Worm (Caenorhabditis elegans) whole organism, L1 larva: ENCODE data around the gene Y49E10.10.
"Not testable (repeated sequence)": the region's sequence is repeated elsewhere in the genome, so short reads cannot be mapped to it uniquely, and the experiment has no call there.

Source experiments
- C04F5.9 ChIP-seq: sonication (generic microtip); optimal IDR thresholded peaks from 2 replicates; lab custom pipeline; 2016; ENCODE audit warnings: missing genetic modification characterization, missing compliant biosample characterization
- F16B12.6 ChIP-seq: fragments of 150-350 bp; optimal IDR thresholded peaks from 2 replicates; lab custom pipeline; 2014; ENCODE audit warnings: missing biosample characterization, missing genetic modification characterization
- ama-1 ChIP-seq: fragments of 150-350 bp; optimal IDR thresholded peaks from 2 replicates; lab custom pipeline; 2014
- blmp-1 ChIP-seq: fragments of 150-350 bp; optimal IDR thresholded peaks from 2 replicates; lab custom pipeline; 2014; ENCODE audit warnings: missing biosample characterization, missing genetic modification characterization
- ceh-82 ChIP-seq, 3 experiments: fragments of 150-350 bp in 1 of 3; sonication (generic microtip) in 2 of 3; optimal IDR thresholded peaks; 2 replicates each; lab custom pipeline; 2014 to 2017; ENCODE audit warnings: missing biosample characterization in 3 of 3, missing genetic modification characterization in 3 of 3
- ces-1 ChIP-seq: fragments of 150-350 bp; optimal IDR thresholded peaks from 2 replicates; lab custom pipeline; 2014; ENCODE audit warnings: missing biosample characterization, missing genetic modification reagents, missing genetic modification characterization
- dpl-1 ChIP-seq, 3 experiments: fragments of 150-350 bp in 2 of 3; sonication (generic microtip) in 1 of 3; optimal IDR thresholded peaks; 2 replicates each; lab custom pipeline; 2014 to 2017; ENCODE audit warnings: missing biosample characterization in 3 of 3, missing genetic modification characterization in 3 of 3, missing genetic modification reagents in 3 of 3
- dsc-1 ChIP-seq: sonication (generic microtip); optimal IDR thresholded peaks from 2 replicates; lab custom pipeline; 2016; ENCODE audit warnings: mild to moderate bottlenecking, missing genetic modification characterization, missing compliant biosample characterization
- efl-1 ChIP-seq, 4 experiments: fragments of 150-350 bp; optimal IDR thresholded peaks in 3 of 4; peaks in 1 of 4; 1 replicate in 1 of 4; 2 replicates in 3 of 4; lab custom pipeline; 2014; ENCODE audit warnings: missing biosample characterization in 2 of 4, missing genetic modification characterization in 2 of 4, missing genetic modification reagents in 2 of 4
- fkh-4 ChIP-seq: sonication (generic microtip); optimal IDR thresholded peaks from 2 replicates; lab custom pipeline; 2016; ENCODE audit warnings: missing compliant biosample characterization, missing genetic modification characterization, borderline replicate concordance
- fos-1 ChIP-seq: fragments of 150-350 bp; optimal IDR thresholded peaks from 2 replicates; lab custom pipeline; 2014; ENCODE audit warnings: missing biosample characterization, missing genetic modification characterization
- hlh-17 ChIP-seq: fragments of 200-800 bp; sonication (Bioruptor generic); optimal IDR thresholded peaks from 2 replicates; lab custom pipeline; 2018; ENCODE audit warnings: missing genetic modification characterization, mild to moderate bottlenecking, missing compliant biosample characterization, moderate library complexity, borderline replicate concordance
- lin-14 ChIP-seq: fragments of 200-800 bp; sonication (Bioruptor generic); optimal IDR thresholded peaks from 2 replicates; lab custom pipeline; 2018; ENCODE audit warnings: mild to moderate bottlenecking, missing genetic modification characterization, moderate library complexity, missing compliant biosample characterization
- lin-35 ChIP-seq, 2 experiments: fragments of 150-350 bp; optimal IDR thresholded peaks; 2 replicates each; lab custom pipeline; 2014; ENCODE audit warnings: missing biosample characterization in 2 of 2, missing genetic modification characterization in 2 of 2, missing genetic modification reagents in 2 of 2
- lsy-2 ChIP-seq, 2 experiments: fragments of 150-350 bp; optimal IDR thresholded peaks; 2 replicates each; lab custom pipeline; 2014; ENCODE audit warnings: missing biosample characterization in 2 of 2, missing genetic modification characterization in 2 of 2
- mdl-1 ChIP-seq, 2 experiments: fragments of 150-350 bp; optimal IDR thresholded peaks; 2 replicates each; lab custom pipeline; 2014 to 2017; ENCODE audit warnings: missing biosample characterization in 2 of 2, missing genetic modification characterization in 2 of 2, inconsistent platforms in 1 of 2
- nhr-20 ChIP-seq: sonication (generic microtip); optimal IDR thresholded peaks from 2 replicates; lab custom pipeline; 2016; ENCODE audit warnings: mild to moderate bottlenecking, missing genetic modification characterization, missing compliant biosample characterization
- nhr-237 ChIP-seq: fragments of 150-350 bp; optimal IDR thresholded peaks from 2 replicates; lab custom pipeline; 2014; ENCODE audit warnings: missing biosample characterization, missing genetic modification characterization
- nhr-47 ChIP-seq: sonication (generic microtip); optimal IDR thresholded peaks from 2 replicates; lab custom pipeline; 2016; ENCODE audit warnings: mild to moderate bottlenecking, missing genetic modification characterization, moderate library complexity, missing compliant biosample characterization
- nhr-71 ChIP-seq: sonication (generic microtip); optimal IDR thresholded peaks from 2 replicates; lab custom pipeline; 2016; ENCODE audit warnings: mild to moderate bottlenecking, missing genetic modification characterization, moderate library complexity, missing compliant biosample characterization
- nhr-77 ChIP-seq: fragments of 150-350 bp; optimal IDR thresholded peaks from 2 replicates; lab custom pipeline; 2014; ENCODE audit warnings: missing biosample characterization, missing genetic modification characterization
- nhr-84 ChIP-seq: sonication (generic microtip); optimal IDR thresholded peaks from 2 replicates; lab custom pipeline; 2017; ENCODE audit warnings: missing biosample characterization, missing genetic modification characterization
- rnt-1 ChIP-seq: sonication (generic microtip); optimal IDR thresholded peaks from 2 replicates; lab custom pipeline; 2016; ENCODE audit warnings: mild to moderate bottlenecking, missing genetic modification characterization, moderate library complexity, missing compliant biosample characterization
- skn-1 ChIP-seq: fragments of 150-350 bp; optimal IDR thresholded peaks from 2 replicates; lab custom pipeline; 2014; ENCODE audit warnings: missing biosample characterization, missing genetic modification characterization
- snu-23 ChIP-seq: sonication (generic microtip); optimal IDR thresholded peaks from 2 replicates; lab custom pipeline; 2016; ENCODE audit warnings: missing genetic modification characterization, missing compliant biosample characterization
- sptf-1 ChIP-seq: fragments of 150-350 bp; optimal IDR thresholded peaks from 2 replicates; lab custom pipeline; 2014; ENCODE audit warnings: missing biosample characterization, missing genetic modification characterization
- sup-37 ChIP-seq: fragments of 200-800 bp; sonication (Bioruptor generic); optimal IDR thresholded peaks from 2 replicates; lab custom pipeline; 2018; ENCODE audit warnings: mild to moderate bottlenecking, missing genetic modification characterization, missing compliant biosample characterization
- swsn-7 ChIP-seq: sonication (generic microtip); optimal IDR thresholded peaks from 2 replicates; lab custom pipeline; 2016; ENCODE audit warnings: missing genetic modification characterization, missing compliant biosample characterization
- tlp-1 ChIP-seq: fragments of 150-350 bp; optimal IDR thresholded peaks from 2 replicates; lab custom pipeline; 2014; ENCODE audit warnings: missing biosample characterization, missing genetic modification characterization
- vab-15 ChIP-seq: sonication (generic microtip); optimal IDR thresholded peaks from 2 replicates; lab custom pipeline; 2017; ENCODE audit warnings: missing genotype, mild to moderate bottlenecking, missing genetic modification characterization, missing compliant biosample characterization
- xbp-1 ChIP-seq: sonication (generic microtip); optimal IDR thresholded peaks from 2 replicates; lab custom pipeline; 2016; ENCODE audit warnings: missing genetic modification characterization, missing compliant biosample characterization

Y49E10.10 gene

ce11 chrIII:12377198-12377662 lies 18.0 kb upstream of the Y49E10.10 start, which contains the start of gene pph-4.2 (continued):
- TF ChIP-seq sptf-1 (tag; lab: Kevin White, UChicago) (no peak), xbp-1 (tag; lab: Kevin White, UChicago) (peak; percentile 7), nhr-237 (tag; lab: Kevin White, UChicago) (no peak), fkh-4 (tag; lab: Kevin White, UChicago) (no peak), F16B12.6 (peak; percentile 56), nhr-20 (tag; lab: Kevin White, UChicago) (peak; percentile 28), skn-1 (tag; lab: Kevin White, UChicago) (peak; percentile 62)

- TF ChIP-seq nhr-84 (tag; lab: Kevin White, UChicago); blmp-1 (tag; lab: Kevin White, UChicago); sup-37 (GFP tag; lab: Kevin White, UChicago): not testable (repeated sequence)
These were observed 11.6 kb upstream of the Y49E10.10 start, which contains the start of gene Y49E10.4 for ce11 chrIII:12383709-12384108. Gene Y49E10.4 (minus strand): TSS chrIII:12383809.

- not testable (repeated sequence) for TF ChIP-seq vab-15 (tag; lab: Kevin White, UChicago); skn-1 (tag; lab: Kevin White, UChicago); lin-14 (GFP tag; lab: Kevin White, UChicago)
These were observed 8.7 kb upstream of the Y49E10.10 start, which contains the start of gene Y49E10.30 for ce11 chrIII:12386597-12386996. Gene Y49E10.30 (plus strand): TSS chrIII:12386897.

ce11 chrIII:12388106-12388505 lies 7.2 kb upstream of the Y49E10.10 start:
- TF ChIP-seq fos-1 (tag; lab: Kevin White, UChicago): no peak
- no peak for TF ChIP-seq efl-1 (optimal IDR thresholded peaks at IDR 0.05; lab: Kevin White, UChicago)
- peak in 1 of 2 experiments; percentile 27 for TF ChIP-seq efl-1 (GFP tag; optimal IDR thresholded peaks at IDR 0.05 in 1 of 2; lab: Kevin White, UChicago)
- TF ChIP-seq tlp-1: no peak
- no peak for TF ChIP-seq mdl-1 (tag; optimal IDR thresholded peaks at IDR 0.05; lab: Kevin White, UChicago)

ce11 chrIII:12398468-12398867 lies 3.2 kb downstream of the Y49E10.10 start:
- TF ChIP-seq ces-1 (GFP tag; lab: Kevin White, UChicago): no peak
- no peak for TF ChIP-seq efl-1 (optimal IDR thresholded peaks at IDR 0.05; lab: Kevin White, UChicago)
- peak in 1 of 2 experiments; percentile 49 for TF ChIP-seq efl-1 (GFP tag; optimal IDR thresholded peaks at IDR 0.05 in 1 of 2; lab: Kevin White, UChicago)
- TF ChIP-seq, all 84 proteins: peak for 1

- TF ChIP-seq C04F5.9 (tag; lab: Kevin White, UChicago): no peak
- peak; percentile 55 for TF ChIP-seq rnt-1
- peak; percentile 50 for TF ChIP-seq nhr-47 (tag; lab: Kevin White, UChicago)
- peak in 2 of 3 experiments; percentile 29 to 32 for TF ChIP-seq dpl-1 (GFP tag; optimal IDR thresholded peaks at IDR 0.05; lab: Kevin White, UChicago)
- no peak for TF ChIP-seq hlh-17 (GFP tag; lab: Kevin White, UChicago)
- peak; percentile 24 to 41 for TF ChIP-seq lin-35 (GFP tag; optimal IDR thresholded peaks at IDR 0.05; lab: Kevin White, UChicago)
- TF ChIP-seq snu-23: peak; percentile 49
- TF ChIP-seq lsy-2 (tag; optimal IDR thresholded peaks at IDR 0.05; lab: Kevin White, UChicago): peak in 1 of 2 experiments; percentile 7
- TF ChIP-seq fkh-4 (tag; lab: Kevin White, UChicago): no peak
- TF ChIP-seq nhr-77 (tag; lab: Kevin White, UChicago): no peak
- TF ChIP-seq nhr-71: no peak
- peak; percentile 16 for TF ChIP-seq F16B12.6
- peak; percentile 1 for TF ChIP-seq nhr-20 (tag; lab: Kevin White, UChicago)
- TF ChIP-seq ama-1 (lab: Kevin White, UChicago): no peak
- TF ChIP-seq swsn-7: no peak
- peak in 1 of 2 experiments; percentile 46 for TF ChIP-seq efl-1 (optimal IDR thresholded peaks at IDR 0.05; lab: Kevin White, UChicago)
- TF ChIP-seq efl-1 (GFP tag; optimal IDR thresholded peaks at IDR 0.05 in 1 of 2; lab: Kevin White, UChicago): peak; percentile 29 to 92
- TF ChIP-seq dsc-1: peak; percentile 9
- peak in 1 of 3 experiments; percentile 27 for TF ChIP-seq ceh-82 (tag; optimal IDR thresholded peaks at IDR 0.05; lab: Kevin White, UChicago)
- TF ChIP-seq, all 84 proteins: peak for 11
These were observed 4.4 kb downstream of the Y49E10.10 start for ce11 chrIII:12399709-12400108.
